Worm (Caenorhabditis elegans) whole organism, young adult: ENCODE data around the gene nhr-199.

Experiments used
- B0035.1 ChIP-seq: sonication (generic microtip); optimal IDR thresholded peaks from 2 replicates; lab custom pipeline; 2016; ENCODE audit warnings: missing genetic modification characterization, mild to moderate bottlenecking, missing compliant biosample characterization, missing genotype, missing genetic modification reagents
- nfya-2 ChIP-seq: fragments of 200-800 bp; sonication (Bioruptor generic); IDR thresholded peaks from 2 replicates; pipeline ENCODE4 v1.3.6; 2022; ENCODE audit warnings: missing genetic modification reagents, missing genetic modification characterization, missing compliant biosample characterization
- somi-1 ChIP-seq: fragments of 200-800 bp; sonication (Bioruptor generic); optimal IDR thresholded peaks from 2 replicates; lab custom pipeline; 2018; ENCODE audit warnings: mild to moderate bottlenecking, missing genetic modification characterization, missing compliant biosample characterization

DNA sequence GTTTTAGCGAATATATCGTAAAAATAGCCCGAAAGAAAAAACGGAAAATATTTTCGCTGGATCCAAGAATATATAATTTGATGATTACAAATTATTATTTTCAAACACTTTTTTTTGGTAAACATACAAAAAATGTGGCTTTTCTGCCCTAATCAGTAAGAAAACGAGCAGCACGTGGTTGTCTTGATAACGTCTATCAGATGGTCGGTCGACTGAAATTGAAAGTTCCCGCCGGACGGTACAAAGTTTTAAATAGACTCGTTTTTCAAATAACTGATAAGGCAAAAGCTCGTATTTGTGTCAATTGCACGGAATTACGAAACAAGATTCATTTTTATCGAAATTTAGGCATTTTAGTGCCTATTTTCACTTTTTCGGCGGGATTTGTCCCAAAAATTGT is 33.0 kb downstream of the nhr-199 start:
- TF ChIP-seq somi-1 (GFP tag; lab: Kevin White, UChicago): no peak
- TF ChIP-seq B0035.1 (tag; lab: Kevin White, UChicago): no peak
- no peak for TF ChIP-seq nfya-2 (GFP tag; lab: Robert Waterston, UW)
